Fruit fly (Drosophila melanogaster): ENCODE data around the gene CG10510.

DNA sequence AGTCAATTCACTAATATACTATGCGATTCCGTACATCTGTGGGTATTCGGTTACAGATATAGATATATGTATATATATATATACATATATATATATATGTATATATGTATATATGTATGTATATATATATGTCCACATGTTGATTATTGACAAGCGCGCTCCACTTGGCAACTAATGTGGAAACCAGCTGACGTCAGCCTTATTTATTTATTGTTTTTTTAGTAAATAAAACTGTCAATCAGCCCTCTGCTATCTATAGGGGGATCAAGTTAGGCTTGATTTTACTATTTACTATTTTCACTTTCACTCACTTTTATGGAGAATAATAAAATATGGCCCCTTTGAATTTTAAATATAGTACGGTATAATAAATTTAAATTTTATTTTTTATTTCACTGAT, 34.9 kb downstream of the CG10510 start:
- no peak for TF ChIP-seq Clk (GFP tag; optimal IDR thresholded peaks at IDR 0.05)
- TF ChIP-seq Mnt (GFP tag; optimal IDR thresholded peaks at IDR 0.05): no peak
- TF ChIP-seq Hr96 (GFP tag; optimal IDR thresholded peaks at IDR 0.05): no peak
- TF ChIP-seq CG12768 (GFP tag; optimal IDR thresholded peaks at IDR 0.05): no peak
- no peak for TF ChIP-seq ovo (GFP tag; optimal IDR thresholded peaks at IDR 0.05)
